Worm (Caenorhabditis elegans): ENCODE results near the gene cls-2.
A peak's percentile ranks its signal among the peaks of the same experiment; 100 is the strongest.

Gene cls-2

ce11 chrIII:9104060-9104459 lies 49.2 kb downstream of the cls-2 start (continued):
- TF ChIP-seq ceh-27 (GFP tag; optimal IDR thresholded peaks at IDR 0.05) = peak; percentile 35
- TF ChIP-seq egrh-3 (GFP tag; IDR thresholded peaks at IDR 0.05) = peak; percentile 46; the same call in 1 of the 2 replicates
- peak; percentile 45 for TF ChIP-seq ZK185.1 (tag; optimal IDR thresholded peaks at IDR 0.05; ENCODE audit: poor library complexity, severe bottlenecking)
- TF ChIP-seq mes-4 (tag; optimal IDR thresholded peaks at IDR 0.05) = no peak
- peak; percentile 85 for TF ChIP-seq nfyb-1 (GFP tag; IDR thresholded peaks at IDR 0.05)
- TF ChIP-seq sptf-2 (GFP tag; optimal IDR thresholded peaks at IDR 0.05) = no peak
- peak; percentile 69; the same call in 1 of the 2 replicates for TF ChIP-seq aptf-2 (GFP tag; conservative IDR thresholded peaks at IDR 0.05)
- no peak for TF ChIP-seq zfh-2 (GFP tag; conservative IDR thresholded peaks at IDR 0.05)
- TF ChIP-seq mel-28 (tag; optimal IDR thresholded peaks at IDR 0.05; ENCODE audit: borderline replicate concordance) = no peak
- peak; percentile 9; the same call in 1 of the 2 replicates for TF ChIP-seq hsf-1 (GFP tag; IDR thresholded peaks at IDR 0.05)
- 0 out of 2 replicates have a peak, but pooled peaks have one; percentile 50 for TF ChIP-seq ztf-25 (GFP tag; IDR thresholded peaks at IDR 0.05)
- peak; percentile 40 for TF ChIP-seq F49E8.2 (tag; optimal IDR thresholded peaks at IDR 0.05; ENCODE audit: insufficient read depth)
- peak; percentile 92 for TF ChIP-seq lin-26 (GFP tag; IDR thresholded peaks at IDR 0.05)
- TF ChIP-seq fkh-3 (tag; optimal IDR thresholded peaks at IDR 0.05) = no peak
- no peak for TF ChIP-seq C17E4.6 (GFP tag; IDR thresholded peaks at IDR 0.05)
- TF ChIP-seq nfya-2 (GFP tag; IDR thresholded peaks at IDR 0.05) = no peak
- TF ChIP-seq rpc-1 (optimal IDR thresholded peaks at IDR 0.05) = peak; percentile 74
- peak; percentile 80 for TF ChIP-seq rpc-1 (tag; optimal IDR thresholded peaks at IDR 0.05)
- TF ChIP-seq ama-1 (optimal IDR thresholded peaks at IDR 0.05) = no peak
- TF ChIP-seq ama-1 (GFP tag; optimal IDR thresholded peaks at IDR 0.05) = peak in 1 of 2 experiments; percentile 3
- TF ChIP-seq ceh-79 (tag; optimal IDR thresholded peaks at IDR 0.05) = no peak
- peak; percentile 86 for TF ChIP-seq snpc-4 (GFP tag; optimal IDR thresholded peaks at IDR 0.05)
- peak; percentile 51 to 96 (median 88) for TF ChIP-seq snpc-4 (tag; optimal IDR thresholded peaks at IDR 0.05)
- no peak for TF ChIP-seq unc-130 (GFP tag; optimal IDR thresholded peaks at IDR 0.05)
- peak; percentile 76; the same call in 1 of the 2 replicates for TF ChIP-seq let-526 (GFP tag; IDR thresholded peaks at IDR 0.05)
- TF ChIP-seq attf-5 (GFP tag; optimal IDR thresholded peaks at IDR 0.05) = peak; percentile 53
- 0 out of 2 replicates have a peak, but pooled peaks have one; percentile 36 for TF ChIP-seq egl-18 (GFP tag; IDR thresholded peaks at IDR 0.05)
- TF ChIP-seq lsy-27 (tag; optimal IDR thresholded peaks at IDR 0.05; ENCODE audit: borderline replicate concordance, insufficient read depth) = peak; percentile 77
- TF ChIP-seq ceh-100 (GFP tag; IDR thresholded peaks at IDR 0.05) = no peak; the same call in 1 of the 2 replicates
- TF ChIP-seq Y95B8A.8 (GFP tag; IDR thresholded peaks at IDR 0.05) = 0 out of 2 replicates have a peak, but pooled peaks have one; percentile 30
- no peak for TF ChIP-seq ztf-3 (GFP tag; optimal IDR thresholded peaks at IDR 0.05)
- no peak for TF ChIP-seq unc-62 (GFP tag; optimal IDR thresholded peaks at IDR 0.05)
- no peak for TF ChIP-seq T26A5.8 (tag; optimal IDR thresholded peaks at IDR 0.05)
- no peak for TF ChIP-seq attf-6 (GFP tag; IDR thresholded peaks at IDR 0.05)
- TF ChIP-seq F33H1.4 (GFP tag; IDR thresholded peaks at IDR 0.05) = peak; percentile 32; the same call in 1 of the 2 replicates
- peak; percentile 24 for TF ChIP-seq somi-1 (GFP tag; optimal IDR thresholded peaks at IDR 0.05)
- no peak for TF ChIP-seq dpff-1 (tag; optimal IDR thresholded peaks at IDR 0.05)
- TF ChIP-seq K12H6.12 (tag; optimal IDR thresholded peaks at IDR 0.05) = peak; percentile 36
- TF ChIP-seq lin-40 (tag; optimal IDR thresholded peaks at IDR 0.05) = no peak
- peak; percentile 86 for TF ChIP-seq die-1 (tag; optimal IDR thresholded peaks at IDR 0.05)

DNA sequence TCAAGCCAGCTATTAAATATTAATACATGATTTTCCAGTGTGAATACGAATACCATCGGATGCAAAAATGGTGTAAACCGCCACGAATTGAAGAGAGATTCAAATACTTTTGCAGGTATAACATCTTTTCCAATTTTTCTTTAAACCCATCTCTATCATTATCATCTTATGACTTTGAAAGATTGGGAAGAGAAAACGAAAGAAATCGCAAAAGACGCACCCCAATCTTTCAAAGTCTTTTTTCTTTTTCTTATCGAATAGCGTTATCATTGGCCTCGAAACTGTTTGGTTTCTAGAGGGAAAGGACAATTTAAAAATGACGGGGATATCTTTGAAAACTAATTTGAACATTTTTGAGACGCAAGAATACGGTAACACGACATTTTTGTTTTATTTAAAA lies 50.8 kb downstream of the cls-2 start:
- TF ChIP-seq gei-17 (GFP tag; optimal IDR thresholded peaks at IDR 0.05) = no peak
- TF ChIP-seq F39B2.1 (GFP tag; IDR thresholded peaks at IDR 0.05) = no peak
- TF ChIP-seq nhr-27 (tag; optimal IDR thresholded peaks at IDR 0.05) = no peak
- TF ChIP-seq ccch-3 (GFP tag; optimal IDR thresholded peaks at IDR 0.05) = no peak
- TF ChIP-seq snpc-1.3 (tag; optimal IDR thresholded peaks at IDR 0.05; ENCODE audit: insufficient read depth) = no peak
